Worm (Caenorhabditis elegans) whole organism, dauer: ENCODE measurements around the gene F36F12.3.
"Not testable (repeated sequence)": the region's sequence is repeated elsewhere in the genome, so short reads cannot be mapped to it uniquely, and the experiment has no call there.

Experiments used
- unc-62 ChIP-seq: sonication (generic microtip); optimal IDR thresholded peaks from 2 replicates; lab custom pipeline; 2017; ENCODE audit warnings: missing biosample characterization, missing genetic modification reagents, missing genetic modification characterization

Gene F36F12.3

ce11 chrV:2085745-2086267 is at the start of gene F36F12.3:
Gene F36F12.3 (plus strand): TSS chrV:2085795.
- TF ChIP-seq unc-62 (GFP tag; lab: Kevin White, UChicago): not testable (repeated sequence)

ce11 chrV:2045956-2046355 is 39.6 kb upstream of the F36F12.3 start, which contains the start of gene Y40B10A.5:
Gene Y40B10A.5 (minus strand): TSS chrV:2046056.
- TF ChIP-seq unc-62 (GFP tag; lab: Kevin White, UChicago): no peak

DNA sequence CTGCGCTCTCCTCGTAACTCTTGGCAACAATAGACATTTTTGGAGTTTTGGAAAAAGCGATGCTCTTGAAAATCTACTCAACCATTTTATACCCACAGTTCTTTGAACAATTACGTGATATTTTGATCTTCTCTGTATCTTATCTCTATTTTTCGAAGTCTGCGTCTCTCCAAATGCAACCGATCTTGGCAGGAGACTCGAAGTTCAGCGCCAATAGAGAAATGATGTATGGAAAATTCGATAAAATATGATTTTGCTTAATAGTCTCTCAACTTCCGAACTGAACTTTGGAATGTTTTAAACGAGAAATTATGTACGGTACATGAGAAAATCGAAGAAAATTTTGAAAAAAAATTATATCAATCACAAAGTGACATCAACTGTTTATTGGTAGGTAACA is 35.5 kb upstream of the F36F12.3 start, which contains the start of gene comt-4:
TSS of gene comt-4 (minus strand) at position 50 of the 400 bp plus-strand sequence.
- TF ChIP-seq unc-62 (GFP tag; lab: Kevin White, UChicago): no peak

DNA sequence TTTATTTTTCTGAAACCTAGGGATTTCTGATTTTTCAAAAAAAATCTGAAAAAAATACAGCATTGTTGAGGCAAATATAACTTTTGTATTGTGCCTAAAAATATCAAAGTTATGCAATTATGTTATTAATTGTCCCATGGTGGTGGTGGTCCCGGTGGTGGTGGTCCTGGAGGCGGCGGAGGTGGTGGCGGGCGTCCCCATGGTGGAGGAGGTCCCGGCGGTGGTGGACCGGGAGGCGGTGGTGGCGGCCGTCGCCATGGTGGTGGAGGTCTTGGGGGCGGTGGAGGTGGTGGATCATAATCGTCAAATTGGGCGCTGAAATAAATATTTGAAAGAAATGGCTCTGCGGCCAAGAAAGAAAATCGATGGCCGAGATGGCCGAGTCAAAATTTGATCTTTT is 34.8 kb upstream of the F36F12.3 start:
- no peak for TF ChIP-seq unc-62 (GFP tag; lab: Kevin White, UChicago)

- no peak for TF ChIP-seq unc-62 (GFP tag; lab: Kevin White, UChicago)
Measured at ce11 chrV:2051507-2051906, 34.1 kb upstream of the F36F12.3 start, which contains the start of gene Y40B10A.11. Gene Y40B10A.11 (minus strand): TSS chrV:2051607.

DNA sequence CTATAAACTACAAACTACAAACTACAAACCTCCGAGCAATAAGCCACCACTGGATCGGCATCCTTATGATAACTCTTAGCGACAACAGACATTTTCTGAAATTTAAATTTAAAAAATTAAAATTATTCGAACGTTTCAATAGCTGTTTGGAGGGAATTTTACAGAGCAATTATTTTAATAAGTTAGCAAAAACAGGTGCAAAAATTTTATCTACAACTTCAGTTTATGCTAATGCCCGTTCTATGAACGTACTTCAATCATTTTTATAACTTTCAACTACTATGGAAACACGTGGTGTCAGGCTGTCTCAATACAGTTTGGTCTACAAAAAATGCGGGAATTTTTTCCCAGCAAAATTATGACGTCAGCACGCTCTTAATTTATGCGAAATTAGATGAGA is 32.1 kb upstream of the F36F12.3 start, which contains the start of gene comt-5:
TSS of gene comt-5 (minus strand) at position 101 of the 400 bp plus-strand sequence.
- TF ChIP-seq unc-62 (GFP tag; lab: Kevin White, UChicago): no peak

- TF ChIP-seq unc-62 (GFP tag; lab: Kevin White, UChicago): no peak
Measured at ce11 chrV:2054254-2054653, 31.3 kb upstream of the F36F12.3 start.

ce11 chrV:2055765-2056504 is 29.7 kb upstream of the F36F12.3 start:
- no peak for TF ChIP-seq unc-62 (GFP tag; lab: Kevin White, UChicago)

DNA sequence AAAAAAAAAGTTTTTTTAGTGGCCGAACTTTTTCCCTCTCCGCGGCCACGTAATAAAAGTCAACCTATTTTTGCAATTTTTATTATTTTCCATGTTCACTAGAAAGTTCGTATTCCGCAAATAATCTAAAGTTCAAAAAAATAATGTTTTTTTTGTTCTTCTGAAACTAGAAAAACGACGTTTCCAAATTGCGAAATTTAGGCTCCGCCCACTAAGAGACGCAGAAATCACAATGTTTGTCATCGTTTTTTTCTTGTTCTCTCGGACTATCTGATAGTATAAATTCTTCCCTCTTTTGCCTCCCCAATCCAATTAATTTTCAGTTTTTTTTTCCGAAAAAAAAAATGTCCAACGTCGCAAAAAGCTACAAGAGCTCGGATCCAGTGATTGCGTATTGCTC is 28.3 kb upstream of the F36F12.3 start, which contains the start of gene comt-3:
TSS of gene comt-3 (plus strand) at position 214 of the 400 bp plus-strand sequence.
- no peak for TF ChIP-seq unc-62 (GFP tag; lab: Kevin White, UChicago)

DNA sequence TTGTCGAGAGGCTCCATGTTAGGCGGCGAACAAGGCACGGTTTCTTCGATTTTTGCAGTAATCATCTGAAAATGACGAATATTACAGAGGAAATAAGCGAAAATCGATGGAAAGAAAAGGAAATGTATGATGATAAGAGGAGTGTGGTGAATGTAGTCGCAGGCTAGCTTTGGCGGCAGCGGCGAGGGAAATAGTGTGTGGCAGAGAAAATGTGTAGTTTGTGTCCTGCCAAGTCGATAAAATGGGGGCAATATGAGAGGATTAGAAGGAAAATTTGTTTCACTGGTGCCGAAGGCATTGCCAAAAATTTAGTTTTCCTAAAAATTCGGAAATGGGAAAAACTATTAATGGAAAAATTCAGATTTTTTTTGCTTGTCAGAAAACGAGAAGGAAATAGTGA is 18.8 kb upstream of the F36F12.3 start, which contains the start of gene nhr-86:
TSS of gene nhr-86 (minus strand) at position 71 of the 400 bp plus-strand sequence.
- TF ChIP-seq unc-62 (GFP tag; lab: Kevin White, UChicago): no peak

ce11 chrV:2067419-2067818 is 18.2 kb upstream of the F36F12.3 start:
- TF ChIP-seq unc-62 (GFP tag; lab: Kevin White, UChicago): no peak

DNA sequence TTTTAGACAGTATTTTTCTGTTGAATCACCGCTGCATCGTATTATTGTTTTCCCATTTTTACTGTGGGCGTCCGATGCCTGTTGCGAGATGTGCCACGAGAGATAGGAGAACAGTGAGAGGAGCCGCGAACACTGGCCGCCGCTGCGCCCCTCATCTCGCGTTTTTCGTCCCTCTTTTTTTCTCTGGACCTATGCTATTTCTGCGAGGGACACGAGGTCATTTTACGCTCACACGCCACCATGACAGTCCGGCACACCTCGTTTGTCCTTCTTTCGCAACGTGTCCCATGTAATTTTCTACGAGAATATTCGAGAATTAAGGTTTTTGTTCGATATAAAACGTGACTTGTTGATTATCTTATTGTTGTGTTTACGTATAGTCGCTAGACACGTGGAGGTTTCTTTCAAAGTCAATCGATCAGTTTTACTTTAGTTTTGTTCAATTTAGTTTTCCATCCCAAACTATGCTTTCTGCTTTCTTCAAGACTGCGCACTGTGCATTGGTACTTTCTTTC is 17.6 kb upstream of the F36F12.3 start, which contains the start of gene lbp-9:
TSS of gene lbp-9 (plus strand) at position 465 of the 515 bp plus-strand sequence.
- no peak for TF ChIP-seq unc-62 (GFP tag; lab: Kevin White, UChicago)

DNA sequence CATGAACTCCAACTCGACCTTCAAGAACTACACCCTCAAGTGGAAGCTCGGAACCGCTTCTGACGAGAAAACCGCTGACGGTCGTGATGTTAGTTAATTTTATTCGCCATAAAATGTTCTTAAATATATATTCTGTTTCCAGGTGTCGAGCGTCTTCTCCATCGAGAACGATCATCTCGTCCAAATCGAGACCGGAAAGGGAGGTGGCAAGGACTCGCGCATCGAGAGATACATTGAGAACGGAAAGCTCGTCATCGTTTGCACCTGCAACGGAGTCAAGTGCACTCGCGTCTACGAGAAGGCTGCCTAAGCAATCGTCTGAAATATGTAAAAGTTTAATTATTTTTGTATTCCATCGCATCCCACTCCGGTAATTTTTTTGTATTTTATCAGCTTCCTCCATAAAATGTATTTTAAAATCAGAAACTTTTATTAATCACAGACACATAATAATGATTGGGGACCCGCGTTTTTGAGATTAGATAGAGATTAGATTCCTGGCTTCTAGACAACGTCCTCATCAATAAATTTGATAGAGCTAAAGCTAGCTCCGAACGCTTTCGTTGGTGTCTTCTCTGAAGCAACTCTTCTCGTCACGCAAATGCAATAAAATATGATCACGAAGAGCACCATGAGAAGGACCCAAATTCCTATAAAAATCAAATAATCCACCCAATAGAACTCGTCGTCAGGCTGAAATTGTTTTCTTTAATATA is 16.7 kb upstream of the F36F12.3 start:
- no peak for TF ChIP-seq unc-62 (GFP tag; lab: Kevin White, UChicago)

DNA sequence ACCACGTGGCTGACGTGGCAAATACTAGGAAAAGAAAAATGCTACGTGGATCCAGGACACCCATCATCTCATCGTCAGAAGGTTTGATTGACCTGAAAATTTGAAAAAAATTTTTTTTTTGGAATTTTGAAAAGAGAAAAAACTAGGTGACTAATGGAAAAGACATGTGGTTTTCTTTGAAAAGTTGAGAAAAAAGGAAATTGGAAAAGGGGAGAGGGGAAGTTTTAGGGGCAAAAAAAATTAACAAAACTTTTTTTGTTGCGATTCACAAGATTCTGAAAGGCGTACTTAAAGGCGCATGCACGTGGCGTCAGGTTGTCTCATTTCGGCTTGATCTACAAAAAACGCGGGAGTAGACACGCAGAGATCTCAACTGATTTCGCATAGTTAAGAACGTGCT is 12.8 kb upstream of the F36F12.3 start, which contains the start of gene Y40B10A.9:
TSS of gene Y40B10A.9 (minus strand) at position 101 of the 400 bp plus-strand sequence.
- TF ChIP-seq unc-62 (GFP tag; lab: Kevin White, UChicago): no peak

- TF ChIP-seq unc-62 (GFP tag; lab: Kevin White, UChicago): no peak
Measured at ce11 chrV:2076043-2076442, 9.6 kb upstream of the F36F12.3 start.
